Worm (Caenorhabditis elegans): ENCODE measurements around the gene C18E9.5.

- TF ChIP-seq cog-1 (tag; optimal IDR thresholded peaks at IDR 0.05), result no peak
- no peak for TF ChIP-seq ztf-23 (GFP tag; IDR thresholded peaks at IDR 0.05)
- TF ChIP-seq ztf-29 (GFP tag; IDR thresholded peaks at IDR 0.05), result no peak
- TF ChIP-seq flt-1 (GFP tag; IDR thresholded peaks at IDR 0.05), result no peak
- no peak for TF ChIP-seq tab-1 (GFP tag; IDR thresholded peaks at IDR 0.05)
- TF ChIP-seq ref-1 (GFP tag; conservative IDR thresholded peaks at IDR 0.05), result no peak
Observed at ce11 chrII:8940362-8940940, 29.3 kb upstream of the C18E9.5 start, which contains the start of the genes set-17 and T21B10.4.
